Fruit fly (Drosophila melanogaster) whole organism, embryonic: ENCODE measurements around the gene CG43796.
A peak's percentile ranks its signal among the peaks of the same experiment; 100 is the strongest.

Experiments used
- Blimp-1 ChIP-seq: fragments of 200-800 bp; sonication (Bioruptor generic); optimal IDR thresholded peaks from 3 replicates; lab custom pipeline; 2018; ENCODE audit warnings: missing biosample characterization, missing genetic modification characterization, mild to moderate bottlenecking, moderate library complexity, missing genetic modification reagents
- BtbVII ChIP-seq: fragments of 200-800 bp; sonication (Bioruptor generic); optimal IDR thresholded peaks from 3 replicates; lab custom pipeline; 2017; ENCODE audit warnings: missing biosample characterization, mild to moderate bottlenecking, missing genetic modification characterization
- CG10565 ChIP-seq: fragments of 200-800 bp; sonication (Bioruptor generic); optimal IDR thresholded peaks from 3 replicates; lab custom pipeline; 2016; ENCODE audit warnings: missing biosample characterization, mild to moderate bottlenecking, missing genetic modification characterization
- CG11456 ChIP-seq: fragments of 200-800 bp; sonication (Bioruptor generic); IDR thresholded peaks from 3 replicates; pipeline ENCODE4 v1.3.6; 2022; ENCODE audit warnings: missing biosample characterization, missing genetic modification characterization
- CG11696 ChIP-seq: fragments of 200-800 bp; sonication (Bioruptor generic); IDR thresholded peaks from 2 replicates; pipeline ENCODE4 v1.3.6; 2022; ENCODE audit warnings: missing biosample characterization, missing genetic modification characterization
- CG13287 ChIP-seq: fragments of 200-800 bp; sonication (Bioruptor generic); IDR thresholded peaks from 2 replicates; pipeline ENCODE4 v1.3.6; 2022; ENCODE audit warnings: missing biosample characterization, missing genetic modification characterization; ENCODE audit not compliant: partially characterized antibody
- CG13424 ChIP-seq: fragments of 200-800 bp; sonication (Bioruptor generic); optimal IDR thresholded peaks from 2 replicates; lab custom pipeline; 2019; ENCODE audit warnings: missing biosample characterization, mild to moderate bottlenecking, missing genetic modification characterization, moderate library complexity
- CG13775 ChIP-seq: fragments of 200-800 bp; sonication (Bioruptor generic); optimal IDR thresholded peaks from 3 replicates; lab custom pipeline; 2017; ENCODE audit warnings: missing biosample characterization, mild to moderate bottlenecking, missing genetic modification characterization
- CG14710 ChIP-seq: fragments of 200-800 bp; sonication (Bioruptor generic); optimal IDR thresholded peaks from 3 replicates; lab custom pipeline; 2019; ENCODE audit warnings: missing biosample characterization, mild to moderate bottlenecking, missing genetic modification characterization, moderate library complexity
- CG15011 ChIP-seq: fragments of 200-800 bp; sonication (Bioruptor generic); optimal IDR thresholded peaks from 3 replicates; lab custom pipeline; 2018; ENCODE audit warnings: missing biosample characterization, mild to moderate bottlenecking, missing genetic modification characterization
- CG15696 ChIP-seq: fragments of 200-800 bp; sonication (Bioruptor generic); optimal IDR thresholded peaks from 2 replicates; lab custom pipeline; 2019; ENCODE audit warnings: missing biosample characterization, mild to moderate bottlenecking, missing genetic modification characterization, moderate library complexity
- CG17186 ChIP-seq: fragments of 200-800 bp; sonication (Bioruptor generic); optimal IDR thresholded peaks from 3 replicates; lab custom pipeline; 2017; ENCODE audit warnings: missing biosample characterization, missing genetic modification reagents, missing genetic modification characterization
- CG17802 ChIP-seq: fragments of 200-800 bp; sonication (Bioruptor generic); optimal IDR thresholded peaks from 2 replicates; lab custom pipeline; 2018; ENCODE audit warnings: missing biosample characterization, mild to moderate bottlenecking, missing genetic modification characterization, moderate library complexity
- CG2129 ChIP-seq: fragments of 200-800 bp; sonication (Bioruptor generic); IDR thresholded peaks from 2 replicates; pipeline ENCODE4 v1.3.6; 2022; ENCODE audit warnings: missing biosample characterization, missing genetic modification characterization; ENCODE audit not compliant: partially characterized antibody
- CG3065 ChIP-seq: fragments of 200-800 bp; sonication (Bioruptor generic); optimal IDR thresholded peaks from 2 replicates; lab custom pipeline; 2016; ENCODE audit warnings: missing biosample characterization, missing genetic modification characterization
- CG34224 ChIP-seq: fragments of 200-800 bp; sonication (Bioruptor generic); IDR thresholded peaks from 3 replicates; pipeline ENCODE4 v1.3.6; 2022; ENCODE audit warnings: missing biosample characterization, missing genetic modification characterization; ENCODE audit not compliant: partially characterized antibody
- CG6272 ChIP-seq: fragments of 200-800 bp; sonication (Bioruptor generic); IDR thresholded peaks from 2 replicates; pipeline ENCODE4 v1.3.6; 2022; ENCODE audit warnings: missing biosample characterization, missing genetic modification characterization
- CG7745 ChIP-seq: fragments of 200-800 bp; sonication (Bioruptor generic); optimal IDR thresholded peaks from 2 replicates; lab custom pipeline; 2018; ENCODE audit warnings: missing biosample characterization, mild to moderate bottlenecking, missing genetic modification characterization, moderate library complexity
- CG8478 ChIP-seq: fragments of >200 bp; optimal IDR thresholded peaks from 2 replicates; lab custom pipeline; 2018
- Chrac-16 ChIP-seq: fragments of 200-800 bp; sonication (Bioruptor generic); optimal IDR thresholded peaks from 3 replicates; lab custom pipeline; 2016; ENCODE audit warnings: missing biosample characterization, missing genetic modification characterization
- Dip2 ChIP-seq: fragments of 200-800 bp; sonication (Bioruptor generic); IDR thresholded peaks from 2 replicates; pipeline ENCODE4 v1.3.6; 2022; ENCODE audit warnings: missing biosample characterization, missing genetic modification characterization
- HLH4C ChIP-seq: fragments of 200-800 bp; sonication (Bioruptor generic); IDR thresholded peaks from 3 replicates; pipeline ENCODE4 v1.3.6; 2022; ENCODE audit warnings: missing biosample characterization, missing genetic modification characterization; ENCODE audit not compliant: partially characterized antibody
- HLHmδ ChIP-seq: fragments of 200-800 bp; sonication (Bioruptor generic); optimal IDR thresholded peaks from 2 replicates; lab custom pipeline; 2018; ENCODE audit warnings: missing biosample characterization, mild to moderate bottlenecking, missing genetic modification characterization, moderate library complexity
- Hand ChIP-seq: fragments of 200-800 bp; sonication (Bioruptor generic); optimal IDR thresholded peaks from 2 replicates; lab custom pipeline; 2017; ENCODE audit warnings: mild to moderate bottlenecking, missing biosample characterization, missing genetic modification reagents, missing genetic modification characterization
- Hmr ChIP-seq: fragments of 200-800 bp; sonication (Bioruptor generic); optimal IDR thresholded peaks from 3 replicates; lab custom pipeline; 2017; ENCODE audit warnings: mild to moderate bottlenecking, missing biosample characterization, missing genetic modification reagents, missing genetic modification characterization
- Hr39 ChIP-seq: fragments of >200 bp; optimal IDR thresholded peaks from 2 replicates; lab custom pipeline; 2017
- Hr78 ChIP-seq, 2 experiments: fragments of 200-800 bp in 1 of 2; fragments of >200 bp in 1 of 2; sonication (Bioruptor generic) in 1 of 2; optimal IDR thresholded peaks; 2 replicates each; lab custom pipeline; 2017 to 2019; ENCODE audit warnings: missing biosample characterization in 2 of 2, missing genetic modification characterization in 2 of 2, mild to moderate bottlenecking in 1 of 2, moderate library complexity in 1 of 2
- Oli ChIP-seq: fragments of 200-800 bp; sonication (Bioruptor generic); optimal IDR thresholded peaks from 2 replicates; lab custom pipeline; 2018; ENCODE audit warnings: missing biosample characterization, mild to moderate bottlenecking, missing genetic modification characterization, moderate library complexity
- Optix ChIP-seq: fragments of 200-800 bp; sonication (Bioruptor generic); IDR thresholded peaks from 3 replicates; pipeline ENCODE4 v1.3.6; 2022; ENCODE audit warnings: missing biosample characterization, missing genetic modification characterization
- Ptx1 ChIP-seq: fragments of 200-800 bp; sonication (Bioruptor generic); IDR thresholded peaks from 2 replicates; pipeline ENCODE4 v1.3.6; 2022; ENCODE audit warnings: missing biosample characterization, missing genetic modification characterization
- Spps ChIP-seq: fragments of 200-800 bp; sonication (Bioruptor generic); optimal IDR thresholded peaks from 2 replicates; lab custom pipeline; 2018; ENCODE audit warnings: missing biosample characterization, mild to moderate bottlenecking, missing genetic modification characterization
- ash1 ChIP-seq: fragments of 200-800 bp; sonication (Bioruptor generic); optimal IDR thresholded peaks from 2 replicates; lab custom pipeline; 2018; ENCODE audit warnings: missing biosample characterization, mild to moderate bottlenecking, missing genetic modification characterization
- bcd ChIP-seq: fragments of 200-800 bp; sonication (Bioruptor generic); optimal IDR thresholded peaks from 2 replicates; lab custom pipeline; 2017; ENCODE audit warnings: missing biosample characterization, mild to moderate bottlenecking, missing genetic modification characterization
- chinmo ChIP-seq: fragments of 200-800 bp; sonication (Bioruptor generic); IDR thresholded peaks from 4 replicates; pipeline ENCODE4 v1.3.6; 2022; ENCODE audit warnings: missing biosample characterization, missing genetic modification characterization; ENCODE audit not compliant: partially characterized antibody
- danr ChIP-seq: fragments of 200-800 bp; sonication (Bioruptor generic); IDR thresholded peaks from 2 replicates; pipeline ENCODE4 v1.3.6; 2022; ENCODE audit warnings: missing biosample characterization, missing genetic modification characterization
- dimm ChIP-seq: fragments of 200-800 bp; sonication (Bioruptor generic); IDR thresholded peaks from 2 replicates; pipeline ENCODE4 v1.3.6; 2022; ENCODE audit warnings: missing biosample characterization, missing genetic modification characterization
- exex ChIP-seq: fragments of 200-800 bp; sonication (Bioruptor generic); optimal IDR thresholded peaks from 4 replicates; lab custom pipeline; 2018; ENCODE audit warnings: missing biosample characterization, mild to moderate bottlenecking, missing genetic modification characterization, moderate library complexity
- fd64A ChIP-seq: fragments of 200-800 bp; sonication (Bioruptor generic); optimal IDR thresholded peaks from 3 replicates; lab custom pipeline; 2018; ENCODE audit warnings: missing biosample characterization, mild to moderate bottlenecking, missing genetic modification characterization
- fru ChIP-seq: fragments of >200 bp; optimal IDR thresholded peaks from 2 replicates; lab custom pipeline; 2017
- gfzf ChIP-seq: fragments of 200-800 bp; sonication (Bioruptor generic); optimal IDR thresholded peaks from 2 replicates; lab custom pipeline; 2016; ENCODE audit warnings: missing biosample characterization, mild to moderate bottlenecking, missing genetic modification characterization, moderate library complexity
- kay ChIP-seq: fragments of 200-800 bp; sonication (Bioruptor generic); optimal IDR thresholded peaks from 2 replicates; lab custom pipeline; 2016; ENCODE audit warnings: missing biosample characterization, missing genetic modification characterization
- pan ChIP-seq, 4 experiments: fragments of >200 bp in 3 of 4; fragments of 200-800 bp in 1 of 4; sonication (Bioruptor generic) in 1 of 4; optimal IDR thresholded peaks in 3 of 4; IDR thresholded peaks in 1 of 4; 2 replicates each; pipeline versions ENCODE4 v1.3.6 to Lab custom; 2017 to 2022; ENCODE audit warnings: missing biosample characterization in 2 of 4, missing genetic modification characterization in 2 of 4, mixed read lengths in 1 of 4
- peb ChIP-seq: fragments of 200-800 bp; sonication (Bioruptor generic); IDR thresholded peaks from 2 replicates; pipeline ENCODE4 v1.3.6; 2022; ENCODE audit warnings: missing biosample characterization, missing genetic modification characterization
- schlank ChIP-seq: fragments of 200-800 bp; sonication (Bioruptor generic); optimal IDR thresholded peaks from 2 replicates; lab custom pipeline; 2018; ENCODE audit warnings: missing biosample characterization, mild to moderate bottlenecking, missing genetic modification characterization
- sug ChIP-seq: fragments of 200-800 bp; optimal IDR thresholded peaks from 2 replicates; lab custom pipeline; 2019; ENCODE audit warnings: missing biosample characterization, mild to moderate bottlenecking, missing genetic modification characterization, moderate library complexity
- trh ChIP-seq: fragments of 200-800 bp; sonication (Bioruptor generic); optimal IDR thresholded peaks from 2 replicates; lab custom pipeline; 2016; ENCODE audit warnings: missing biosample characterization, missing genetic modification characterization
- unc-4 ChIP-seq: fragments of 200-800 bp; sonication (Bioruptor generic); IDR thresholded peaks from 2 replicates; pipeline ENCODE4 v1.3.6; 2022; ENCODE audit warnings: missing biosample characterization, missing genetic modification characterization; ENCODE audit not compliant: partially characterized antibody
- wek ChIP-seq: fragments of 200-800 bp; sonication (Bioruptor generic); optimal IDR thresholded peaks from 3 replicates; lab custom pipeline; 2018; ENCODE audit warnings: missing biosample characterization, mild to moderate bottlenecking, missing genetic modification characterization, moderate library complexity
- zfh2 ChIP-seq: fragments of 200-800 bp; sonication (Bioruptor generic); optimal IDR thresholded peaks from 2 replicates; lab custom pipeline; 2016; ENCODE audit warnings: missing biosample characterization, missing genetic modification characterization

The CG43796 gene

DNA sequence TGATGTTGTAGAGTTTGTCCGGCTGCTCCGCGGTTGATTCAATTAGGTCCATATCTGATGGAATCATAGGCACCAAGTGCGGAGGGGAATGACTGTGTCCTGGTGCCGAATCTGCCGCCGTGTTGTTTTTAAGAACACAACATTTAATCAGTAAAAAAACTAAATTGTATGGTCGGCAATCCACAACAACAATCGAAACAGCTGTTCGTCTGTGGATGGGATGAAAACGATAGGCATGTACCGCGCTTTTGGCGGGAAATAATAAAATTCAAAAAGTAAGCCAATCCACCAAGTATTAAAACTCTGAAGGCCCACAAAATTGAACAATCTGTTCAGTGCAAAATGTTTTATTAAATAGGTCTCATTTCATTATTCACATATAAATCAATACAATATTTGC is 32.8 kb upstream of the CG43796 start, which contains the start of gene Aasdh (continued):
- TF ChIP-seq CG34224 (GFP tag; lab: Robert Waterston, UW) = peak; percentile 19; the same call in 1 of the 3 replicates
- TF ChIP-seq CG17802 = no peak
- TF ChIP-seq CG7745 (tag; lab: Kevin White, UChicago) = no peak
- peak; percentile 48; the same call in 1 of the 2 replicates for TF ChIP-seq CG13287 (GFP tag; lab: Robert Waterston, UW)
- no peak for TF ChIP-seq wek (GFP tag; lab: Kevin White, UChicago)
- peak; percentile 43; the same call in 1 of the 2 replicates for TF ChIP-seq unc-4 (GFP tag; lab: Robert Waterston, UW)
- TF ChIP-seq Hr39 (lab: Kevin White, UChicago) = no peak
- TF ChIP-seq chinmo = 0 out of 4 replicates have a peak, but pooled peaks have one; percentile 27
- TF ChIP-seq sug (tag; lab: Kevin White, UChicago) = no peak
- TF ChIP-seq CG6272 (GFP tag; lab: Robert Waterston, UW) = no peak
- peak; percentile 33 for TF ChIP-seq CG17186 (GFP tag; lab: Kevin White, UChicago)
- no peak for TF ChIP-seq fd64A
- no peak for TF ChIP-seq CG11696 (GFP tag; lab: Robert Waterston, UW)
- TF ChIP-seq trh (GFP tag; lab: Kevin White, UChicago) = no peak
- no peak for TF ChIP-seq HLH4C (GFP tag; lab: Robert Waterston, UW)
- no peak for TF ChIP-seq CG14710 (tag; lab: Kevin White, UChicago)
- TF ChIP-seq CG2129 (GFP tag; lab: Robert Waterston, UW) = no peak
- no peak for TF ChIP-seq CG13424 (tag; lab: Kevin White, UChicago)
- no peak for TF ChIP-seq kay (GFP tag; lab: Kevin White, UChicago)
- TF ChIP-seq BtbVII (GFP tag; lab: Kevin White, UChicago) = no peak
- no peak for TF ChIP-seq Dip2 (GFP tag; lab: Robert Waterston, UW)
- no peak for TF ChIP-seq dimm (GFP tag; lab: Robert Waterston, UW)
- TF ChIP-seq danr (GFP tag; lab: Robert Waterston, UW) = no peak
- no peak for TF ChIP-seq Ptx1 (GFP tag; lab: Robert Waterston, UW)
- TF ChIP-seq Oli (tag; lab: Kevin White, UChicago) = no peak
- no peak for TF ChIP-seq CG3065 (GFP tag; lab: Kevin White, UChicago)
- TF ChIP-seq schlank (tag; lab: Kevin White, UChicago) = no peak

DNA sequence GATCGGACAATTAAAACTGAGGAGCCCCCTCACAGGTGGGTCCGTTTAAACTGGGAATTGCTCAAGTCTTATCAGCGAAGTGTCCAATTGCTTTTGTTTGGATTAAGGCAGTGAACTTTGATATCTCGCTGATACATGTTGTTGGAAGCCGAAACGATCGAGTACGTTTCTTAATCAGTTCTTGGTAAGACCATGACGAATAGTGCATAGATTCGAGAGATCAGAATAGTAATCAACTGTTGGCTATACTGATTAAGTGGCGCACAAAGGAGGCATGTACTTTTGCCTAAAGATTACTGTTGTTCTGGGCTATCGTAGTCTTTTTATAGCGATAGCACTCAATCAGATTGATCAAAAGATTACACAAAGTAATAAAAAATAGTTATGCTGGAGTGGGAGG is 30.7 kb upstream of the CG43796 start:
- TF ChIP-seq fd64A = no peak
- TF ChIP-seq chinmo = 0 out of 4 replicates have a peak, but pooled peaks have one; percentile 63
- TF ChIP-seq Hr78 (GFP tag; optimal IDR thresholded peaks at IDR 0.05; lab: Kevin White, UChicago) = peak in 1 of 2 experiments; percentile 73
- TF ChIP-seq exex (tag; lab: Kevin White, UChicago) = peak; percentile 98
- no peak for TF ChIP-seq ash1
- no peak for TF ChIP-seq CG8478 (lab: Kevin White, UChicago)
- no peak for TF ChIP-seq Hand (GFP tag; lab: Kevin White, UChicago)
- no peak for TF ChIP-seq CG15696 (tag; lab: Kevin White, UChicago)
- TF ChIP-seq CG10565 (GFP tag; lab: Kevin White, UChicago) = no peak
- TF ChIP-seq fru (lab: Kevin White, UChicago) = no peak
- TF ChIP-seq Spps (tag; lab: Kevin White, UChicago) = no peak
- no peak for TF ChIP-seq CG15011 (GFP tag; lab: Kevin White, UChicago)
- no peak for TF ChIP-seq CG13775 (GFP tag; lab: Kevin White, UChicago)
- no peak for TF ChIP-seq zfh2
- TF ChIP-seq gfzf (GFP tag; lab: Kevin White, UChicago) = no peak
- TF ChIP-seq HLHmδ (GFP tag; lab: Kevin White, UChicago) = no peak
- no peak for TF ChIP-seq pan (optimal IDR thresholded peaks at IDR 0.05; lab: Kevin White, UChicago)
- no peak for TF ChIP-seq pan (GFP tag; optimal IDR thresholded peaks at IDR 0.05 in 1 of 2, IDR thresholded peaks at IDR 0.05 in 1 of 2)
- TF ChIP-seq Blimp-1 (GFP tag; lab: Kevin White, UChicago) = no peak
- no peak for TF ChIP-seq Chrac-16 (GFP tag; lab: Kevin White, UChicago)
- TF ChIP-seq Hmr (GFP tag; lab: Kevin White, UChicago) = no peak
- no peak for TF ChIP-seq bcd
- no peak for TF ChIP-seq Optix
- no peak for TF ChIP-seq wek (GFP tag; lab: Kevin White, UChicago)
- no peak for TF ChIP-seq unc-4 (GFP tag; lab: Robert Waterston, UW)
- no peak for TF ChIP-seq peb (GFP tag; lab: Robert Waterston, UW)
- no peak for TF ChIP-seq CG11456 (GFP tag; lab: Robert Waterston, UW)
